Fruit fly (Drosophila melanogaster) whole organism, embryonic: ENCODE results near the gene CG9449.
A peak's percentile ranks its signal among the peaks of the same experiment; 100 is the strongest.

ENCODE experiments used
- Asciz ChIP-seq: fragments of 200-800 bp; sonication (Bioruptor generic); optimal IDR thresholded peaks from 2 replicates; lab custom pipeline; 2017; ENCODE audit warnings: missing biosample characterization, mild to moderate bottlenecking, missing genetic modification characterization, missing genetic modification reagents
- Atf6 ChIP-seq: fragments of 200-800 bp; sonication (Bioruptor generic); IDR thresholded peaks from 2 replicates; pipeline ENCODE4 v1.3.6; 2022; ENCODE audit warnings: missing biosample characterization, missing genetic modification characterization
- CG10431 ChIP-seq: fragments of 200-800 bp; sonication (Bioruptor generic); optimal IDR thresholded peaks from 3 replicates; lab custom pipeline; 2018; ENCODE audit warnings: missing biosample characterization, mild to moderate bottlenecking, missing genetic modification characterization
- CG10565 ChIP-seq: fragments of 200-800 bp; sonication (Bioruptor generic); optimal IDR thresholded peaks from 3 replicates; lab custom pipeline; 2016; ENCODE audit warnings: missing biosample characterization, mild to moderate bottlenecking, missing genetic modification characterization
- CG10959 ChIP-seq: fragments of 200-800 bp; sonication (Bioruptor generic); IDR thresholded peaks from 2 replicates; pipeline ENCODE4 v1.3.6; 2022; ENCODE audit warnings: missing biosample characterization, missing genetic modification characterization
- CG11085 ChIP-seq: fragments of 200-800 bp; sonication (Bioruptor generic); IDR thresholded peaks from 2 replicates; pipeline ENCODE4 v1.3.6; 2022; ENCODE audit warnings: missing biosample characterization, missing genetic modification characterization
- CG11456 ChIP-seq: fragments of 200-800 bp; sonication (Bioruptor generic); IDR thresholded peaks from 3 replicates; pipeline ENCODE4 v1.3.6; 2022; ENCODE audit warnings: missing biosample characterization, missing genetic modification characterization
- CG12236 ChIP-seq: fragments of 200-800 bp; sonication (Bioruptor generic); optimal IDR thresholded peaks from 2 replicates; lab custom pipeline; 2016; ENCODE audit warnings: missing biosample characterization, missing genetic modification characterization
- CG12299 ChIP-seq: fragments of 200-800 bp; sonication (Bioruptor generic); optimal IDR thresholded peaks from 2 replicates; lab custom pipeline; 2018; ENCODE audit warnings: missing biosample characterization, mild to moderate bottlenecking, missing genetic modification characterization
- CG15696 ChIP-seq: fragments of 200-800 bp; sonication (Bioruptor generic); optimal IDR thresholded peaks from 2 replicates; lab custom pipeline; 2019; ENCODE audit warnings: missing biosample characterization, mild to moderate bottlenecking, missing genetic modification characterization, moderate library complexity
- CG17361 ChIP-seq: fragments of 200-800 bp; sonication (Bioruptor generic); IDR thresholded peaks from 3 replicates; pipeline ENCODE4 v1.3.6; 2022; ENCODE audit warnings: missing biosample characterization, missing genetic modification characterization
- CG17385 ChIP-seq: fragments of 200-800 bp; sonication (Bioruptor generic); optimal IDR thresholded peaks from 3 replicates; lab custom pipeline; 2018; ENCODE audit warnings: missing biosample characterization, mild to moderate bottlenecking, missing genetic modification characterization
- CG17568 ChIP-seq: fragments of 200-800 bp; sonication (Bioruptor generic); optimal IDR thresholded peaks from 2 replicates; lab custom pipeline; 2018; ENCODE audit warnings: missing biosample characterization, mild to moderate bottlenecking, missing genetic modification characterization, moderate library complexity
- CG1792 ChIP-seq: fragments of 200-800 bp; sonication (Bioruptor generic); optimal IDR thresholded peaks from 2 replicates; lab custom pipeline; 2016; ENCODE audit warnings: missing biosample characterization, missing genetic modification characterization
- CG18619 ChIP-seq: fragments of 200-800 bp; sonication (Bioruptor generic); optimal IDR thresholded peaks from 3 replicates; lab custom pipeline; 2017; ENCODE audit warnings: missing biosample characterization, mild to moderate bottlenecking, missing genetic modification characterization
- CG2202 ChIP-seq: fragments of 200-800 bp; sonication (Bioruptor generic); optimal IDR thresholded peaks from 2 replicates; lab custom pipeline; 2018; ENCODE audit warnings: missing biosample characterization, mild to moderate bottlenecking, missing genetic modification characterization
- CG30431 ChIP-seq: fragments of 200-800 bp; sonication (Bioruptor generic); optimal IDR thresholded peaks from 2 replicates; lab custom pipeline; 2017; ENCODE audit warnings: missing biosample characterization, missing genetic modification characterization
- CG34376 ChIP-seq: fragments of 200-800 bp; sonication (Bioruptor generic); optimal IDR thresholded peaks from 2 replicates; lab custom pipeline; 2018; ENCODE audit warnings: missing biosample characterization, mild to moderate bottlenecking, missing genetic modification characterization
- CG4282 ChIP-seq: fragments of 200-800 bp; sonication (Bioruptor generic); optimal IDR thresholded peaks from 2 replicates; lab custom pipeline; 2016; ENCODE audit warnings: missing biosample characterization, missing genetic modification characterization
- CG6272 ChIP-seq: fragments of 200-800 bp; sonication (Bioruptor generic); IDR thresholded peaks from 2 replicates; pipeline ENCODE4 v1.3.6; 2022; ENCODE audit warnings: missing biosample characterization, missing genetic modification characterization
- CG6765 ChIP-seq: fragments of 200-800 bp; sonication (Bioruptor generic); optimal IDR thresholded peaks from 3 replicates; lab custom pipeline; 2017; ENCODE audit warnings: missing biosample characterization, mild to moderate bottlenecking, missing genetic modification characterization
- CG7963 ChIP-seq: fragments of 200-800 bp; sonication (Bioruptor generic); IDR thresholded peaks from 3 replicates; pipeline ENCODE4 v1.3.6; 2022; ENCODE audit warnings: missing biosample characterization, missing genetic modification characterization; ENCODE audit not compliant: partially characterized antibody
- CG8290 ChIP-seq, 3 experiments: fragments of 200-800 bp; sonication (Bioruptor generic); optimal IDR thresholded peaks; 2 replicates each; lab custom pipeline; 2016 to 2019; ENCODE audit warnings: missing biosample characterization in 3 of 3, missing genetic modification characterization in 3 of 3, mild to moderate bottlenecking in 2 of 3, moderate library complexity in 1 of 3
- CG9797 ChIP-seq: fragments of 200-800 bp; sonication (Bioruptor generic); optimal IDR thresholded peaks from 3 replicates; lab custom pipeline; 2018; ENCODE audit warnings: missing biosample characterization, mild to moderate bottlenecking, missing genetic modification characterization
- D ChIP-seq, 2 experiments: fragments of 200-800 bp in 1 of 2; fragments of >200 bp in 1 of 2; sonication (Bioruptor generic) in 1 of 2; optimal IDR thresholded peaks; 2 replicates in 1 of 2; 3 replicates in 1 of 2; lab custom pipeline; 2017; ENCODE audit warnings: mild to moderate bottlenecking in 1 of 2, missing biosample characterization in 1 of 2, missing genetic modification characterization in 1 of 2, missing genetic modification reagents in 1 of 2
- D19B ChIP-seq: fragments of 200-800 bp; sonication (Bioruptor generic); optimal IDR thresholded peaks from 2 replicates; lab custom pipeline; 2017; ENCODE audit warnings: missing biosample characterization, mild to moderate bottlenecking, missing genetic modification characterization
- Fer1 ChIP-seq: fragments of 200-800 bp; sonication (Bioruptor generic); optimal IDR thresholded peaks from 2 replicates; lab custom pipeline; 2017; ENCODE audit warnings: missing biosample characterization, mild to moderate bottlenecking, missing genetic modification characterization
- HmgD ChIP-seq: fragments of 200-800 bp; sonication (Bioruptor generic); optimal IDR thresholded peaks from 3 replicates; lab custom pipeline; 2016; ENCODE audit warnings: missing biosample characterization, missing genetic modification characterization
- HmgZ ChIP-seq: fragments of 200-800 bp; sonication (Bioruptor generic); optimal IDR thresholded peaks from 2 replicates; lab custom pipeline; 2018; ENCODE audit warnings: missing biosample characterization, mild to moderate bottlenecking, missing genetic modification characterization
- Hr51 ChIP-seq, 2 experiments: fragments of 200-800 bp; sonication (Bioruptor generic); optimal IDR thresholded peaks; 2 replicates in 1 of 2; 3 replicates in 1 of 2; lab custom pipeline; 2016 to 2018; ENCODE audit warnings: missing biosample characterization in 2 of 2, missing genetic modification characterization in 2 of 2, mild to moderate bottlenecking in 1 of 2, moderate library complexity in 1 of 2
- Max ChIP-seq: fragments of 200-800 bp; sonication (Bioruptor generic); optimal IDR thresholded peaks from 2 replicates; lab custom pipeline; 2016; ENCODE audit warnings: missing biosample characterization, mild to moderate bottlenecking, missing genetic modification characterization
- NFAT ChIP-seq: fragments of 200-800 bp; sonication (Bioruptor generic); IDR thresholded peaks from 2 replicates; pipeline ENCODE4 v1.3.6; 2022; ENCODE audit warnings: missing biosample characterization, missing genetic modification characterization
- Ravus ChIP-seq: fragments of 200-800 bp; sonication (Bioruptor generic); IDR thresholded peaks from 2 replicates; pipeline ENCODE4 v1.3.6; 2022; ENCODE audit warnings: missing biosample characterization, missing genetic modification characterization
- Rfx ChIP-seq: fragments of 200-800 bp; sonication (Bioruptor generic); IDR thresholded peaks from 2 replicates; pipeline ENCODE4 v1.3.6; 2022; ENCODE audit warnings: missing biosample characterization, missing genetic modification characterization
- Sox102F ChIP-seq: fragments of 200-800 bp; sonication (Bioruptor generic); optimal IDR thresholded peaks from 2 replicates; lab custom pipeline; 2018; ENCODE audit warnings: missing biosample characterization, mild to moderate bottlenecking, missing genetic modification characterization, moderate library complexity
- cato ChIP-seq: fragments of 200-800 bp; sonication (Bioruptor generic); optimal IDR thresholded peaks from 2 replicates; lab custom pipeline; 2016; ENCODE audit warnings: missing biosample characterization, missing genetic modification characterization, borderline replicate concordance
- crc ChIP-seq: fragments of 200-800 bp; sonication (Bioruptor generic); optimal IDR thresholded peaks from 2 replicates; lab custom pipeline; 2016; ENCODE audit warnings: missing biosample characterization, missing genetic modification characterization
- emc ChIP-seq: fragments of 200-800 bp; sonication (Bioruptor generic); optimal IDR thresholded peaks from 2 replicates; lab custom pipeline; 2016; ENCODE audit warnings: missing biosample characterization, missing genetic modification characterization
- ems ChIP-seq: fragments of 200-800 bp; sonication (Bioruptor generic); optimal IDR thresholded peaks from 3 replicates; lab custom pipeline; 2016; ENCODE audit warnings: missing biosample characterization, missing genetic modification characterization
- eve ChIP-seq, 2 experiments: fragments of >200 bp; optimal IDR thresholded peaks; 2 replicates each; lab custom pipeline; 2017; ENCODE audit warnings: missing biosample characterization in 2 of 2, missing genetic modification characterization in 2 of 2
- fd64A ChIP-seq: fragments of 200-800 bp; sonication (Bioruptor generic); optimal IDR thresholded peaks from 3 replicates; lab custom pipeline; 2018; ENCODE audit warnings: missing biosample characterization, mild to moderate bottlenecking, missing genetic modification characterization
- mld ChIP-seq: fragments of 200-800 bp; sonication (Bioruptor generic); IDR thresholded peaks from 3 replicates; pipeline ENCODE4 v1.3.6; 2022; ENCODE audit warnings: missing biosample characterization, missing genetic modification characterization; ENCODE audit not compliant: partially characterized antibody
- nmo ChIP-seq: fragments of 200-800 bp; sonication (Bioruptor generic); optimal IDR thresholded peaks from 2 replicates; lab custom pipeline; 2018; ENCODE audit warnings: missing biosample characterization, mild to moderate bottlenecking, missing genetic modification characterization, moderate library complexity
- peb ChIP-seq: fragments of 200-800 bp; sonication (Bioruptor generic); IDR thresholded peaks from 2 replicates; pipeline ENCODE4 v1.3.6; 2022; ENCODE audit warnings: missing biosample characterization, missing genetic modification characterization
- psq ChIP-seq: fragments of 200-800 bp; sonication (Bioruptor generic); optimal IDR thresholded peaks from 2 replicates; lab custom pipeline; 2017; ENCODE audit warnings: missing biosample characterization, missing genetic modification characterization
- pzg ChIP-seq: fragments of 200-800 bp; sonication (Bioruptor generic); optimal IDR thresholded peaks from 3 replicates; lab custom pipeline; 2018; ENCODE audit warnings: missing biosample characterization, mild to moderate bottlenecking, missing genetic modification characterization, moderate library complexity
- tna ChIP-seq: fragments of 200-800 bp; sonication (Bioruptor generic); IDR thresholded peaks from 2 replicates; pipeline ENCODE4 v1.3.6; 2022; ENCODE audit warnings: missing biosample characterization, missing genetic modification characterization; ENCODE audit not compliant: partially characterized antibody
- twi ChIP-seq: fragments of 200-800 bp; optimal IDR thresholded peaks from 2 replicates; lab custom pipeline; 2019; ENCODE audit warnings: missing biosample characterization, mild to moderate bottlenecking, missing genetic modification characterization, moderate library complexity
- yki ChIP-seq: fragments of >200 bp; optimal IDR thresholded peaks from 3 replicates; lab custom pipeline; 2018
- zen ChIP-seq: fragments of 200-800 bp; sonication (Bioruptor generic); optimal IDR thresholded peaks from 3 replicates; lab custom pipeline; 2018; ENCODE audit warnings: missing biosample characterization, mild to moderate bottlenecking, missing genetic modification characterization, moderate library complexity

The CG9449 gene

dm6 chr3L:19516547-19516946, 19.0 kb upstream of the CG9449 start (continued):
- TF ChIP-seq tna (GFP tag; lab: Robert Waterston, UW) (no peak), zen (peak; percentile 89), NFAT (GFP tag; lab: Robert Waterston, UW) (peak; percentile 97), pzg (GFP tag; lab: Kevin White, UChicago) (peak; percentile 15), CG18619 (GFP tag; lab: Kevin White, UChicago) (peak; percentile 87), CG10959 (GFP tag; lab: Robert Waterston, UW) (peak; percentile 72), CG10565 (peak; percentile 76), HmgZ (peak; percentile 85), CG11085 (peak; percentile 97), CG6272 (GFP tag; lab: Robert Waterston, UW) (peak; percentile 86), Hr51 (GFP tag; optimal IDR thresholded peaks at IDR 0.05; lab: Kevin White, UChicago) (peak; percentile 69 to 77), CG17568 (GFP tag; lab: Kevin White, UChicago) (no peak), D19B (GFP tag; lab: Kevin White, UChicago) (peak; percentile 81), CG7963 (no peak), CG6765 (peak; percentile 90), yki (lab: Kevin White, UChicago) (peak; percentile 6), CG12299 (peak; percentile 49), CG17385 (peak; percentile 60), fd64A (GFP tag; lab: Kevin White, UChicago) (peak; percentile 47), Asciz (GFP tag; lab: Kevin White, UChicago) (peak; percentile 74), Rfx (GFP tag; lab: Robert Waterston, UW) (peak; percentile 98), CG12236 (GFP tag; lab: Kevin White, UChicago) (peak; percentile 78), ems (peak; percentile 89), Atf6 (peak; percentile 69), CG30431 (GFP tag; lab: Kevin White, UChicago) (peak; percentile 91), psq (GFP tag; lab: Kevin White, UChicago) (peak; percentile 49), CG2202 (tag; lab: Kevin White, UChicago) (peak; percentile 54), Ravus (GFP tag; lab: Robert Waterston, UW) (peak; percentile 27; the same call in 1 of the 2 replicates), mld (GFP tag; lab: Robert Waterston, UW) (no peak), emc (peak; percentile 94), CG11456 (GFP tag; lab: Robert Waterston, UW) (peak; percentile 99), Max (peak; percentile 86), CG8290 (GFP tag; optimal IDR thresholded peaks at IDR 0.05; lab: Kevin White, UChicago) (peak; percentile 95), CG8290 (tag; optimal IDR thresholded peaks at IDR 0.05; lab: Kevin White, UChicago) (peak; percentile 57 to 89), CG1792 (GFP tag; lab: Kevin White, UChicago) (peak; percentile 79), CG15696 (tag; lab: Kevin White, UChicago) (peak; percentile 75), CG4282 (peak; percentile 65), cato (peak; percentile 81), Sox102F (GFP tag; lab: Kevin White, UChicago) (peak; percentile 72), twi (tag; lab: Kevin White, UChicago) (peak; percentile 79), CG9797 (no peak), CG10431 (no peak), crc (GFP tag; lab: Kevin White, UChicago) (peak; percentile 91), CG17361 (peak; percentile 86), D (optimal IDR thresholded peaks at IDR 0.05; lab: Kevin White, UChicago) (no peak), D (GFP tag; optimal IDR thresholded peaks at IDR 0.05; lab: Kevin White, UChicago) (peak; percentile 73), peb (GFP tag; lab: Robert Waterston, UW) (peak; percentile 78), HmgD (GFP tag; lab: Kevin White, UChicago) (peak; percentile 97), CG34376 (GFP tag; lab: Kevin White, UChicago) (peak; percentile 85), Fer1 (GFP tag; lab: Kevin White, UChicago) (no peak), eve (GFP tag; optimal IDR thresholded peaks at IDR 0.05; lab: Kevin White, UChicago) (no peak), nmo (peak; percentile 87)
